Fruit fly (Drosophila melanogaster) whole organism, embryonic: ENCODE data around the gene CG31467.

Experiments used
- Asciz ChIP-seq: fragments of 200-800 bp; sonication (Bioruptor generic); optimal IDR thresholded peaks from 2 replicates; lab custom pipeline; 2017; ENCODE audit warnings: missing biosample characterization, mild to moderate bottlenecking, missing genetic modification characterization, missing genetic modification reagents
- Bteb2 ChIP-seq: fragments of 200-800 bp; sonication (Bioruptor generic); optimal IDR thresholded peaks from 2 replicates; lab custom pipeline; 2016; ENCODE audit warnings: missing biosample characterization, missing genetic modification characterization
- C15 ChIP-seq: fragments of 200-800 bp; sonication (Bioruptor generic); IDR thresholded peaks from 3 replicates; pipeline ENCODE4 v1.3.6; 2022; ENCODE audit warnings: missing biosample characterization, missing genetic modification characterization
- CG10654 ChIP-seq: fragments of 200-800 bp; sonication (Bioruptor generic); optimal IDR thresholded peaks from 2 replicates; lab custom pipeline; 2016; ENCODE audit warnings: missing biosample characterization, missing genetic modification characterization
- CG10959 ChIP-seq: fragments of 200-800 bp; sonication (Bioruptor generic); IDR thresholded peaks from 2 replicates; pipeline ENCODE4 v1.3.6; 2022; ENCODE audit warnings: missing biosample characterization, missing genetic modification characterization
- CG11085 ChIP-seq: fragments of 200-800 bp; sonication (Bioruptor generic); IDR thresholded peaks from 2 replicates; pipeline ENCODE4 v1.3.6; 2022; ENCODE audit warnings: missing biosample characterization, missing genetic modification characterization
- CG12071 ChIP-seq: fragments of 200-800 bp; sonication (Bioruptor generic); optimal IDR thresholded peaks from 3 replicates; lab custom pipeline; 2018; ENCODE audit warnings: missing biosample characterization, mild to moderate bottlenecking, missing genetic modification characterization
- CG14667 ChIP-seq: fragments of 200-800 bp; sonication (Bioruptor generic); IDR thresholded peaks from 2 replicates; pipeline ENCODE4 v1.3.6; 2022; ENCODE audit warnings: missing biosample characterization, missing genetic modification characterization
- CG18764 ChIP-seq: fragments of 200-800 bp; sonication (Bioruptor generic); optimal IDR thresholded peaks from 3 replicates; lab custom pipeline; 2016; ENCODE audit warnings: missing biosample characterization, missing genetic modification characterization
- CG2116 ChIP-seq: fragments of 200-800 bp; sonication (Bioruptor generic); optimal IDR thresholded peaks from 3 replicates; lab custom pipeline; 2018; ENCODE audit warnings: missing biosample characterization, mild to moderate bottlenecking, missing genetic modification characterization
- CG2889 ChIP-seq: fragments of 200-800 bp; sonication (Bioruptor generic); IDR thresholded peaks from 3 replicates; pipeline ENCODE4 v1.3.6; 2022; ENCODE audit warnings: missing biosample characterization, missing genetic modification characterization
- CG3065 ChIP-seq: fragments of 200-800 bp; sonication (Bioruptor generic); optimal IDR thresholded peaks from 2 replicates; lab custom pipeline; 2016; ENCODE audit warnings: missing biosample characterization, missing genetic modification characterization
- CG31365 ChIP-seq: fragments of 200-800 bp; sonication (Bioruptor generic); optimal IDR thresholded peaks from 2 replicates; lab custom pipeline; 2018; ENCODE audit warnings: missing biosample characterization, mild to moderate bottlenecking, missing genetic modification characterization
- CG32532 ChIP-seq: fragments of 200-800 bp; sonication (Bioruptor generic); IDR thresholded peaks from 2 replicates; pipeline ENCODE4 v1.3.6; 2022; ENCODE audit warnings: missing biosample characterization, missing genetic modification characterization
- CG3838 ChIP-seq: fragments of 200-800 bp; sonication (Bioruptor generic); optimal IDR thresholded peaks from 3 replicates; lab custom pipeline; 2016; ENCODE audit warnings: missing biosample characterization, missing genetic modification characterization
- CG4424 ChIP-seq: fragments of 200-800 bp; sonication (Bioruptor generic); optimal IDR thresholded peaks from 3 replicates; lab custom pipeline; 2016; ENCODE audit warnings: missing biosample characterization, missing genetic modification characterization
- CG4854 ChIP-seq: fragments of 200-800 bp; sonication (Bioruptor generic); optimal IDR thresholded peaks from 2 replicates; lab custom pipeline; 2016; ENCODE audit warnings: missing biosample characterization, missing genetic modification characterization, inconsistent platforms
- CG6683 ChIP-seq: fragments of 200-800 bp; sonication (Bioruptor generic); optimal IDR thresholded peaks from 2 replicates; lab custom pipeline; 2017; ENCODE audit warnings: missing biosample characterization, mild to moderate bottlenecking, missing genetic modification characterization, missing genetic modification reagents
- CG7271 ChIP-seq: fragments of 200-800 bp; sonication (Bioruptor generic); optimal IDR thresholded peaks from 2 replicates; lab custom pipeline; 2018; ENCODE audit warnings: missing biosample characterization, mild to moderate bottlenecking, missing genetic modification characterization, moderate library complexity
- CG7372 ChIP-seq: fragments of 200-800 bp; sonication (Bioruptor generic); IDR thresholded peaks from 2 replicates; pipeline ENCODE4 v1.3.6; 2022; ENCODE audit warnings: missing biosample characterization, missing genetic modification characterization
- CG7786 ChIP-seq: fragments of 200-800 bp; sonication (Bioruptor generic); optimal IDR thresholded peaks from 2 replicates; lab custom pipeline; 2016; ENCODE audit warnings: missing biosample characterization, missing genetic modification characterization
- CG9437 ChIP-seq: fragments of 200-800 bp; sonication (Bioruptor generic); optimal IDR thresholded peaks from 2 replicates; lab custom pipeline; 2018; ENCODE audit warnings: missing biosample characterization, mild to moderate bottlenecking, missing genetic modification characterization
- CoRest ChIP-seq: fragments of 200-800 bp; sonication (Bioruptor generic); optimal IDR thresholded peaks from 3 replicates; lab custom pipeline; 2018; ENCODE audit warnings: missing biosample characterization, mild to moderate bottlenecking, missing genetic modification characterization, moderate library complexity
- Eip74EF ChIP-seq, 2 experiments: fragments of 200-800 bp in 1 of 2; fragments of >200 bp in 1 of 2; sonication (Bioruptor generic) in 1 of 2; optimal IDR thresholded peaks; 2 replicates each; lab custom pipeline; 2017 to 2019; ENCODE audit warnings: missing biosample characterization in 2 of 2, missing genetic modification characterization in 2 of 2, mild to moderate bottlenecking in 1 of 2, moderate library complexity in 1 of 2
- Six4 ChIP-seq: fragments of 200-800 bp; sonication (Bioruptor generic); optimal IDR thresholded peaks from 2 replicates; lab custom pipeline; 2016; ENCODE audit warnings: missing biosample characterization, missing genetic modification characterization
- Sox100B ChIP-seq: fragments of 200-800 bp; sonication (Bioruptor generic); optimal IDR thresholded peaks from 3 replicates; lab custom pipeline; 2018; ENCODE audit warnings: missing biosample characterization, mild to moderate bottlenecking, missing genetic modification characterization
- Stat92E ChIP-seq, 3 experiments: fragments of >200 bp in 2 of 3; fragments of 200-800 bp in 1 of 3; sonication (Bioruptor generic) in 1 of 3; optimal IDR thresholded peaks; 2 replicates each; lab custom pipeline; 2017 to 2019; ENCODE audit warnings: missing biosample characterization in 3 of 3, missing genetic modification characterization in 3 of 3, mild to moderate bottlenecking in 1 of 3, moderate library complexity in 1 of 3
- chif ChIP-seq, 2 experiments: fragments of 200-800 bp; sonication (Bioruptor generic); optimal IDR thresholded peaks; 3 replicates each; lab custom pipeline; 2016; ENCODE audit warnings: missing biosample characterization in 2 of 2, missing genetic modification characterization in 2 of 2
- chinmo ChIP-seq: fragments of 200-800 bp; sonication (Bioruptor generic); IDR thresholded peaks from 4 replicates; pipeline ENCODE4 v1.3.6; 2022; ENCODE audit warnings: missing biosample characterization, missing genetic modification characterization; ENCODE audit not compliant: partially characterized antibody
- da ChIP-seq: fragments of 200-800 bp; sonication (Bioruptor generic); optimal IDR thresholded peaks from 2 replicates; lab custom pipeline; 2016; ENCODE audit warnings: missing biosample characterization, missing genetic modification characterization
- dati ChIP-seq: fragments of 200-800 bp; sonication (Bioruptor generic); IDR thresholded peaks from 2 replicates; pipeline ENCODE4 v1.3.6; 2022; ENCODE audit warnings: missing biosample characterization, missing genetic modification characterization
- dm ChIP-seq: fragments of 200-800 bp; sonication (Bioruptor generic); optimal IDR thresholded peaks from 3 replicates; lab custom pipeline; 2016; ENCODE audit warnings: missing biosample characterization, missing genetic modification characterization
- gfzf ChIP-seq: fragments of 200-800 bp; sonication (Bioruptor generic); optimal IDR thresholded peaks from 2 replicates; lab custom pipeline; 2016; ENCODE audit warnings: missing biosample characterization, mild to moderate bottlenecking, missing genetic modification characterization, moderate library complexity
- grau ChIP-seq: fragments of 200-800 bp; optimal IDR thresholded peaks from 3 replicates; lab custom pipeline; 2019; ENCODE audit warnings: missing biosample characterization, mild to moderate bottlenecking, missing genetic modification characterization, moderate library complexity
- gsb-n ChIP-seq: fragments of 200-800 bp; sonication (Bioruptor generic); optimal IDR thresholded peaks from 3 replicates; lab custom pipeline; 2018; ENCODE audit warnings: missing biosample characterization, mild to moderate bottlenecking, missing genetic modification characterization
- hb ChIP-seq: fragments of 200-800 bp; sonication (Bioruptor generic); IDR thresholded peaks from 3 replicates; pipeline ENCODE4 v1.3.6; 2022; ENCODE audit warnings: missing biosample characterization, missing genetic modification characterization; ENCODE audit not compliant: partially characterized antibody
- ind ChIP-seq: fragments of 200-800 bp; sonication (Bioruptor generic); optimal IDR thresholded peaks from 3 replicates; lab custom pipeline; 2016; ENCODE audit warnings: missing biosample characterization, missing genetic modification characterization
- insv ChIP-seq, 2 experiments: fragments of 200-800 bp; sonication (Bioruptor generic); optimal IDR thresholded peaks; 3 replicates each; lab custom pipeline; 2016 to 2018; ENCODE audit warnings: missing biosample characterization in 2 of 2, missing genetic modification characterization in 2 of 2
- inv ChIP-seq: fragments of 200-800 bp; sonication (Bioruptor generic); IDR thresholded peaks from 2 replicates; pipeline ENCODE4 v1.3.6; 2022; ENCODE audit warnings: missing biosample characterization, missing genetic modification characterization; ENCODE audit not compliant: partially characterized antibody
- mam ChIP-seq: fragments of 200-800 bp; sonication (Bioruptor generic); optimal IDR thresholded peaks from 3 replicates; lab custom pipeline; 2016; ENCODE audit warnings: missing biosample characterization, missing genetic modification characterization
- nau ChIP-seq: fragments of 200-800 bp; sonication (Bioruptor generic); optimal IDR thresholded peaks from 3 replicates; lab custom pipeline; 2017; ENCODE audit warnings: missing biosample characterization, mild to moderate bottlenecking, missing genetic modification characterization, missing genetic modification reagents
- pb ChIP-seq: fragments of 200-800 bp; sonication (Bioruptor generic); optimal IDR thresholded peaks from 3 replicates; lab custom pipeline; 2016; ENCODE audit warnings: missing biosample characterization, missing genetic modification characterization
- pzg ChIP-seq: fragments of 200-800 bp; sonication (Bioruptor generic); optimal IDR thresholded peaks from 3 replicates; lab custom pipeline; 2018; ENCODE audit warnings: missing biosample characterization, mild to moderate bottlenecking, missing genetic modification characterization, moderate library complexity
- ranshi ChIP-seq: fragments of 200-800 bp; sonication (Bioruptor generic); IDR thresholded peaks from 2 replicates; pipeline ENCODE4 v1.3.6; 2022; ENCODE audit warnings: missing biosample characterization, missing genetic modification characterization
- stwl ChIP-seq: fragments of 200-800 bp; sonication (Bioruptor generic); optimal IDR thresholded peaks from 3 replicates; lab custom pipeline; 2018; ENCODE audit warnings: missing biosample characterization, mild to moderate bottlenecking, missing genetic modification characterization, moderate library complexity
- sug ChIP-seq: fragments of 200-800 bp; optimal IDR thresholded peaks from 2 replicates; lab custom pipeline; 2019; ENCODE audit warnings: missing biosample characterization, mild to moderate bottlenecking, missing genetic modification characterization, moderate library complexity
- trem ChIP-seq: fragments of 200-800 bp; optimal IDR thresholded peaks from 3 replicates; lab custom pipeline; 2019; ENCODE audit warnings: missing biosample characterization, mild to moderate bottlenecking, missing genetic modification characterization, moderate library complexity
- vvl ChIP-seq: fragments of 200-800 bp; sonication (Bioruptor generic); IDR thresholded peaks from 2 replicates; pipeline ENCODE4 v1.3.6; 2022; ENCODE audit warnings: missing biosample characterization, missing genetic modification characterization

The CG31467 gene

dm6 chr3R:10680825-10681681 is 25.6 kb downstream of the CG31467 start, which contains the start of gene Phyhd1 (continued):
- peak; percentile 89 for TF ChIP-seq Sox100B
- peak; percentile 96 for TF ChIP-seq ranshi (GFP tag; lab: Robert Waterston, UW)
- peak; percentile 62 for TF ChIP-seq CG2116 (GFP tag; lab: Kevin White, UChicago)
- peak; percentile 58 for TF ChIP-seq stwl (tag; lab: Kevin White, UChicago)
- peak; percentile 94 for TF ChIP-seq Six4 (GFP tag; lab: Kevin White, UChicago)
- peak; percentile 70 for TF ChIP-seq CG3838
- peak in 1 of 2 experiments; percentile 91 for TF ChIP-seq Eip74EF (GFP tag; optimal IDR thresholded peaks at IDR 0.05; lab: Kevin White, UChicago)
- peak; percentile 81 for TF ChIP-seq CG31365
- TF ChIP-seq gsb-n (tag; lab: Kevin White, UChicago) = peak; percentile 97
- TF ChIP-seq CG10654 (GFP tag; lab: Kevin White, UChicago) = peak; percentile 90
- TF ChIP-seq CG12071 (GFP tag; lab: Kevin White, UChicago) = peak; percentile 97
- TF ChIP-seq mam (GFP tag; lab: Kevin White, UChicago) = peak; percentile 93
- TF ChIP-seq Stat92E (GFP tag; optimal IDR thresholded peaks at IDR 0.05; lab: Kevin White, UChicago) = peak in 1 of 3 experiments; percentile 82
- TF ChIP-seq hb (GFP tag; lab: Robert Waterston, UW) = no peak
- TF ChIP-seq trem = peak; percentile 89
- peak; percentile 82 for TF ChIP-seq CG11085 (GFP tag; lab: Robert Waterston, UW)
- peak; percentile 97 for TF ChIP-seq CG10959
- TF ChIP-seq pb (GFP tag; lab: Kevin White, UChicago) = peak; percentile 90
- peak; percentile 87 for TF ChIP-seq CG9437
- TF ChIP-seq C15 = peak; percentile 73; the same call in 1 of the 3 replicates
- peak; percentile 95 to 97 for TF ChIP-seq chif (GFP tag; optimal IDR thresholded peaks at IDR 0.05; lab: Kevin White, UChicago)
- TF ChIP-seq CG14667 (GFP tag; lab: Robert Waterston, UW) = peak; percentile 83
- TF ChIP-seq da (GFP tag; lab: Kevin White, UChicago) = peak; percentile 76
- 0 out of 4 replicates have a peak, but pooled peaks have one; percentile 49 for TF ChIP-seq chinmo (GFP tag; lab: Robert Waterston, UW)
- TF ChIP-seq CG2889 = peak; percentile 89
- TF ChIP-seq CoRest (tag; lab: Kevin White, UChicago) = peak; percentile 94
- peak; percentile 91 for TF ChIP-seq Asciz (GFP tag; lab: Kevin White, UChicago)
- TF ChIP-seq sug = peak; percentile 81
- TF ChIP-seq nau = peak; percentile 94
- peak; percentile 95 for TF ChIP-seq Bteb2 (GFP tag; lab: Kevin White, UChicago)
- TF ChIP-seq ind (GFP tag; lab: Kevin White, UChicago) = peak; percentile 95
- TF ChIP-seq CG32532 (GFP tag; lab: Robert Waterston, UW) = peak; percentile 94
- TF ChIP-seq dm (GFP tag; lab: Kevin White, UChicago) = peak; percentile 93
- peak; percentile 90 for TF ChIP-seq CG18764 (GFP tag; lab: Kevin White, UChicago)
- TF ChIP-seq grau (tag; lab: Kevin White, UChicago) = peak; percentile 94
- TF ChIP-seq CG4424 (GFP tag; lab: Kevin White, UChicago) = peak; percentile 93
- TF ChIP-seq dati (GFP tag; lab: Robert Waterston, UW) = peak; percentile 80
- TF ChIP-seq CG7271 (tag; lab: Kevin White, UChicago) = peak; percentile 65
- peak; percentile 14 to 34 for TF ChIP-seq insv (GFP tag; optimal IDR thresholded peaks at IDR 0.05; lab: Kevin White, UChicago)
- peak; percentile 86 for TF ChIP-seq CG6683 (GFP tag; lab: Kevin White, UChicago)
- no peak for TF ChIP-seq inv
- TF ChIP-seq CG3065 (GFP tag; lab: Kevin White, UChicago) = peak; percentile 73
- TF ChIP-seq CG7372 (GFP tag; lab: Robert Waterston, UW) = peak; percentile 90
- peak; percentile 94 for TF ChIP-seq CG4854 (GFP tag; lab: Kevin White, UChicago)
- peak; percentile 10 for TF ChIP-seq gfzf (GFP tag; lab: Kevin White, UChicago)
- peak; percentile 97 for TF ChIP-seq CG7786 (GFP tag; lab: Kevin White, UChicago)
- peak; percentile 97 for TF ChIP-seq vvl (GFP tag; lab: Robert Waterston, UW)
- peak; percentile 21 for TF ChIP-seq pzg
